Worm (Caenorhabditis elegans) whole organism, midembryonic: ENCODE data around the gene flp-28.
A peak's percentile ranks its signal among the peaks of the same experiment; 100 is the strongest.

Experiments
- T22C8.4 ChIP-seq: fragments of 200-800 bp; sonication (Bioruptor generic); IDR thresholded peaks from 2 replicates; pipeline ENCODE4 v1.3.6; 2022; ENCODE audit warnings: missing genetic modification characterization, missing compliant biosample characterization
- cog-1 ChIP-seq: sonication (generic microtip); optimal IDR thresholded peaks from 2 replicates; lab custom pipeline; 2016; ENCODE audit warnings: missing genetic modification characterization, missing compliant biosample characterization
- flt-1 ChIP-seq: fragments of 200-800 bp; sonication (Bioruptor generic); IDR thresholded peaks from 2 replicates; pipeline ENCODE4 v1.3.6; 2022; ENCODE audit warnings: missing genetic modification characterization, missing compliant biosample characterization
- klf-2 ChIP-seq: fragments of 200-800 bp; sonication (Bioruptor generic); conservative IDR thresholded peaks from 2 replicates; pipeline ENCODE4 v1.3.6; 2022; ENCODE audit warnings: missing genetic modification reagents, missing genetic modification characterization, missing compliant biosample characterization
- med-1 ChIP-seq: sonication (generic microtip); optimal IDR thresholded peaks from 2 replicates; lab custom pipeline; 2017; ENCODE audit warnings: missing genetic modification characterization, mild to moderate bottlenecking, missing compliant biosample characterization, antibody characterized with exemption, missing genetic modification reagents; ENCODE audit not compliant: insufficient read depth
- ref-1 ChIP-seq: fragments of 200-800 bp; sonication (Bioruptor generic); conservative IDR thresholded peaks from 2 replicates; pipeline ENCODE4 v1.3.6; 2022; ENCODE audit warnings: missing genetic modification reagents, missing genetic modification characterization, missing compliant biosample characterization
- tab-1 ChIP-seq: fragments of 200-800 bp; sonication (Bioruptor generic); IDR thresholded peaks from 2 replicates; pipeline ENCODE4 v1.3.6; 2022; ENCODE audit warnings: missing genetic modification characterization, missing compliant biosample characterization
- ztf-23 ChIP-seq: fragments of 200-800 bp; sonication (Bioruptor generic); IDR thresholded peaks from 2 replicates; pipeline ENCODE4 v1.3.6; 2022; ENCODE audit warnings: missing genetic modification reagents, missing genetic modification characterization, missing compliant biosample characterization
- ztf-29 ChIP-seq: fragments of 200-800 bp; sonication (Bioruptor generic); IDR thresholded peaks from 2 replicates; pipeline ENCODE4 v1.3.6; 2022; ENCODE audit warnings: missing genetic modification reagents, missing genetic modification characterization, missing compliant biosample characterization

The flp-28 gene

DNA sequence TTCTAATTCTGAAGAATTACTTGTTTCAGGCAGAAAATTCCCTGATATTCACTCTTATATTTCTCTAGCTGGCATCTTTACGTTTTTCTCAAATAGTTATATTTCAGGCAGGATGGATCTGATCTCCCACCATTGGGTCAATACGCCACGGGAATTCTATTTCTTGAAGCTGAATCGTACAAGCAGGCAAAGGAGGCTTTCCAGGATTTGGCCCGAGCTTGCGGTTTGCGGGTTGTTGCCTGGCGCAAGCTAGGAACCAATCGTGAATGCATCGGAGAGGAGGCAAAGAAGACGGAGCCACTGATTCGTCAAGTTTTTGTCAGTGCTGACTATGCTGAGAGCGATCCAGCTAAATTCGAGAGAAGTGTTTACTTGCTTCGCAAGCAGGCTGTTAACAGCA is 2.7 kb downstream of the flp-28 start:
- TF ChIP-seq tab-1 (GFP tag; lab: Robert Waterston, UW) (no peak), ztf-29 (GFP tag; lab: Robert Waterston, UW) (no peak), flt-1 (no peak), med-1 (GFP tag; lab: Kevin White, UChicago) (no peak), ref-1 (GFP tag; lab: Robert Waterston, UW) (no peak), T22C8.4 (GFP tag; lab: Robert Waterston, UW) (no peak), ztf-23 (no peak), klf-2 (no peak)

DNA sequence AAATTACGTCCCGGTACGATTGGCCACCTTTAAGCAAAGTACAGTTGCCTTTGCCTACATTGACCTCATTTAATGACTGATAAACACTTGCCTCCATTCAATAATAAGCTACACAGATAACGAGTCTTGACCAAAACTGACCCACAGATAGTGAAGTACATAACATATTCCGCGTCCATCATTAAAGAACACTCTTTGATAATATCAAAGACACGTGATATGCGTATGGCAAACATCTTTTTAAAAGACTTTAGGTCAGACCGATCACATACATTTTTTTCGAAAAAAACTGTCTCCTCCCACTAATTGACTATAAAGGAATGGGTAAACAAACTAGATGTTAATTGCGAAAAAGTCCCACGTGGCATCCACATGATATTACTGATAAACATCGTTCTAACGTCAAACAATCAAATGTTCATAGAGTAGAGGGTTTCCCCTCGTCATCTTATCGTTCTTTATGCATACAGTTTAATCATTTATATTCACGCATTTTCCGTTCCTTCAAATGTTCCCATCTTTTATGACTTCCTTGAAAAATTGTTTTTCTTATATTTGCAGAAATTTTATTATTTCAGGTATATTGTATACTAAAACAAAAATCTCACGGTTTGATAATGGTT is 3.6 kb downstream of the flp-28 start, which contains the start of gene W07E11.1:
TSS of gene W07E11.1 (plus strand) at position 573 of the 623 bp plus-strand sequence.
- no peak for TF ChIP-seq ztf-23
- no peak for TF ChIP-seq cog-1
- TF ChIP-seq ztf-29 (GFP tag; lab: Robert Waterston, UW) = no peak
- TF ChIP-seq ref-1 (GFP tag; lab: Robert Waterston, UW) = no peak
- no peak for TF ChIP-seq klf-2
- no peak for TF ChIP-seq med-1 (GFP tag; lab: Kevin White, UChicago)
- TF ChIP-seq tab-1 (GFP tag; lab: Robert Waterston, UW) = no peak
- TF ChIP-seq T22C8.4 (GFP tag; lab: Robert Waterston, UW) = no peak
- no peak for TF ChIP-seq flt-1

DNA sequence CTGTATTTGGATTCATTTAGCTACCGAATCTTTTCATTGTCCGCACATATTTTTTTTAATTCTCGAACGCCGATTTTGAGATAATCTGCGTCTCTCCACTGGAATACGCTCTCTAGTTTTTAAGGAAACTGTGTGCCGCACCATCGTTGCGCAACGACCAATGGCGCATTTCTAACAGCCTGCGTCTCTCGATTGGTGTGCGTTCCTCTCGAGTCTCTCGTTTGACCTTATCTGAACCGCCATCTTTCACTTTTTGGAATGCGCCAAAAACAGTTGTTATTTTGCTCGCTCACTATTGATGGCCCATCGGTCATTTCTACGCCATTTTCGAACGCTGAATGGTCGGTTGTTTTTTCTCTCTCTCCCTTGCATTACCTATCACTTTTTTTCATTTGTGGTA is 4.5 kb downstream of the flp-28 start:
- TF ChIP-seq tab-1 (GFP tag; lab: Robert Waterston, UW) = no peak
- no peak for TF ChIP-seq klf-2
- TF ChIP-seq med-1 (GFP tag; lab: Kevin White, UChicago) = no peak
- no peak for TF ChIP-seq ztf-29 (GFP tag; lab: Robert Waterston, UW)
- no peak for TF ChIP-seq T22C8.4 (GFP tag; lab: Robert Waterston, UW)
- no peak for TF ChIP-seq flt-1
- TF ChIP-seq ref-1 (GFP tag; lab: Robert Waterston, UW) = no peak
- no peak for TF ChIP-seq ztf-23
- TF ChIP-seq cog-1 = no peak

DNA sequence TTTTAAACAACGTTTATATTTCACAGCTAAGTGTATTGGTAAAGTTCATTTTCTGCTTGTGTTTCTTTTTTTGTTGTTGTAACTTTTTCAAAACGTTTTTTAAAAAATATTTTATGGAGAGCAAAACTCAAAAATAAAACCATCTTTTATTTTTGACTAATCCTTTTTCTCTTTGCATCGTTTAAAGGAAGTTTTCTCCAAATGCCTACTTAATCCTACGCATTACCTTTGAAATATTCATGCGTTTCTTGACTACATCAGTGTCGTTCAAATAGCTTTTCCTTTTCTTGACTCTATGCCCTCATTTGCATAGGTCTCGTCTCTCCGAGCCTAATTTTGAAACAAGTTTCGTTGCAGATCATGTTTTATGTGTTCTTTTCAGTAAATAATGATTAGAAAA is 6.7 kb downstream of the flp-28 start:
- TF ChIP-seq ref-1 (GFP tag; lab: Robert Waterston, UW) (no peak), ztf-23 (no peak), klf-2 (no peak), T22C8.4 (GFP tag; lab: Robert Waterston, UW) (no peak)

DNA sequence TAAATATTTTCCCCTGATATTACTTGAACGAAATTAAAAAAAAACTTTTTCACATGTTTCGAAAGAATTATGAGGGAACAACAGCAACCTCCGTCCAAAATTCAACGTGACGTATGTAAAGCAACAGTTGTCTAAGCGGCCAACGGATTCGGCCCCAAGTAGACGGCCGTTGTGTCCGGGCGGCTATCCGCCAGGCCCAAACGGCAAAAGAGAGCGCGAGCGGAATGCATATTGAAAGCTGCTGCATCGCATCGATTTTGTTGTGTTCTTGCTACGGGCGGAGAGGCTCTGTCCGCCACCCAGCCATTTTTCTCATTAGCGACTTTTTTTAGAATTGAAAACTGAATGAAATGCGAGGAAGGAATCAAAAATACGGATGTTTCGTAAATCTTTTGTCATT is 8.5 kb downstream of the flp-28 start:
- TF ChIP-seq med-1 (GFP tag; lab: Kevin White, UChicago) = no peak

DNA sequence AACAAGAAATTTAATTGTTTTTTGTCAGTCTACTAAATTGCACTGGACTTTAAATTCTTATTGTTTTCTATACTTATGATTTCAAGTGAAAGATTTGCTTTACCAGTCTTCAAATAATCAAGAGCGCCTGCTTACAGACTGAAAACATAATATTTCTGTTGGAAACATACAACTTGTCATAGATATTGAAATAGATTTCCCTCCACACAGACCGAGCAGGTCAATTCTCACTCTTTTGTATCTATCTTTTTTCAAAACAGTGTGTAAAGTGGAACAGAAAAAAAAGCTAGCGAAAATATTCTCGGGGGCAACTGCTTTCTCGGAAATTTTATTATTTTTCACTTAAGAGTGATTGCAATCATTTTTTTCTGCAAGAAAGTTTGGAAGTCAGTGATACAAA is 9.1 kb downstream of the flp-28 start:
- TF ChIP-seq cog-1 (no peak), tab-1 (GFP tag; lab: Robert Waterston, UW) (no peak), klf-2 (no peak), med-1 (GFP tag; lab: Kevin White, UChicago) (no peak), ztf-29 (GFP tag; lab: Robert Waterston, UW) (no peak), ref-1 (GFP tag; lab: Robert Waterston, UW) (no peak)

DNA sequence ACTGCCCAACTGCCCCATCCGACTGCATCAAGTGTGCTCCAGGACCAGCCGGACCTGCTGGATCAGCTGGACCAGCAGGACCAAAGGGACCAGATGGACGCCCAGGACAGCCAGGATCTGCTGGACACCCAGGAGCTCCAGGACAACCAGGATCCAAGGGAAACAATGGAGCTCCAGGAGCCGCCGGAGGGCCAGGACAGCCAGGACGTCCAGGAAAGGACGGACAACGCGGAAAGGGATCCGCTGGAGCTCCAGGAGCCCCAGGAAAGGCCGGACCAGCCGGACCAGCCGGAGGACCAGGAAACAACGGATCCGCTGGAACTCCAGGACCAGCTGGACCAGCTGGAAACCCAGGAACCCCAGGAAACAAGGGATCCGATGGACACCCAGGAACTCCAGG is 9.7 kb downstream of the flp-28 start:
- TF ChIP-seq ztf-29 (GFP tag; lab: Robert Waterston, UW) (no peak), ztf-23 (peak; percentile 38; the same call in 1 of the 2 replicates)

DNA sequence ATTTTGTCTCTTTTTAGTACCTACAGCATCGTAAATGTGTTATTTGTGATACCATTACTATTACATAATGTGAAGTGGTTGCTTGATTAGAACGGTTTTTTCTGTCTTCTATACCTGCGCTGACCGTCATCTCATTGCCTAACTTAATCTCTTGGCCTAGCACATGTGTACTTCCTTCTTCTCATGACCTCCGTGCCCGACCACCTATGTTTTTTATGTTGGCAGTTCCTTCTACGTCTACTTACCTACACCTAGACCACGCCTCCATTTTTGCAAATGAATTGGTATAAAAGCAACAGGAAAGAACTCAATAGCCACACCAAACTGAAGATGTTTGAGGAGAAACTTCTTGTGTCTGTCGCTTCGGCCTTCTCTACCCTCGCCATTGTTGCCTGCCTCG is 10.5 kb downstream of the flp-28 start, which contains the start of gene col-176:
TSS of gene col-176 (plus strand) at position 301 of the 400 bp plus-strand sequence.
- TF ChIP-seq ztf-29 (GFP tag; lab: Robert Waterston, UW) (no peak), T22C8.4 (GFP tag; lab: Robert Waterston, UW) (no peak), med-1 (GFP tag; lab: Kevin White, UChicago) (no peak), flt-1 (no peak), cog-1 (no peak), ref-1 (GFP tag; lab: Robert Waterston, UW) (no peak), tab-1 (GFP tag; lab: Robert Waterston, UW) (no peak), ztf-23 (no peak), klf-2 (no peak)

DNA sequence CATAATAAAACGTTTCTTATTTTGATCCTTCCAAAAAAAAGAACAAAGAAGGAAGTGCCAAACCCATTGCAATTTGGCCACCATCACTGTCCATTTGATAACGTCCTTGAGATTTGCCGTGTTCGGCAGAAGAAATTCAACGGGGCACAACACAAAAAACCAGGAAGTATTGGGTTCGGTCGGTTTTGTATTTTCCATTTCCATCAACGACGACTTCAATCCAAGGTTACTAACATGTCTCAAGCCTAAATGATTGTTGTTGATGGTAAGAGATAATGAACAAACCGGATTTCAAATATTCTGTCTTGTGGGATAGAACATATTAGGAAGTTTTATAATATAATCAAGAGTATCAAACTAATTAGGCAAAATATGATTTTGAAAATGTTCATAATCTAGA is 11.4 kb downstream of the flp-28 start:
- no peak for TF ChIP-seq flt-1
- no peak for TF ChIP-seq tab-1 (GFP tag; lab: Robert Waterston, UW)
- no peak for TF ChIP-seq med-1 (GFP tag; lab: Kevin White, UChicago)
- TF ChIP-seq cog-1 = no peak
- TF ChIP-seq ztf-23 = no peak
- no peak for TF ChIP-seq ztf-29 (GFP tag; lab: Robert Waterston, UW)
- no peak for TF ChIP-seq ref-1 (GFP tag; lab: Robert Waterston, UW)
- TF ChIP-seq T22C8.4 (GFP tag; lab: Robert Waterston, UW) = no peak
- no peak for TF ChIP-seq klf-2

DNA sequence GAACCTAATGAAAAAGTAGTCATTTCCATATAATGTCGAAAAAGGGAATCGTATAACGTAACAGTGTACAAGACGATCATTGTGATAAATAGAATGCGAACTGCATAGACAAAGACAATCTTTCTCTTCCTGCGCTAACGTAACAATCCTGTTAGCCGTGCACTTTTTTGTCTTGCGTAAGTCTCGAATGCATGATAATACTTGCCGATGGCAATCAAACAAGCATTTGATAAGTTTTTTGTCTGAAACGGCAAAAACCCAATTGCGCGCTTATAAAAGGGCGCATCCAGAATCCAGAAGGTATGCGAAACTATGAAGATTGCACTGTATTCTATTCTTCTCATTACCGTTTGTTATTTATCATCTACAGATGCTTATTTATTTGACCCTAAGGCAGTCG is 12.8 kb downstream of the flp-28 start, which contains the start of gene dao-4:
TSS of gene dao-4 (plus strand) at position 301 of the 400 bp plus-strand sequence.
- TF ChIP-seq cog-1 (no peak), ref-1 (GFP tag; lab: Robert Waterston, UW) (no peak), T22C8.4 (GFP tag; lab: Robert Waterston, UW) (no peak), ztf-29 (GFP tag; lab: Robert Waterston, UW) (no peak), flt-1 (no peak), med-1 (GFP tag; lab: Kevin White, UChicago) (no peak), klf-2 (no peak), tab-1 (GFP tag; lab: Robert Waterston, UW) (no peak)

DNA sequence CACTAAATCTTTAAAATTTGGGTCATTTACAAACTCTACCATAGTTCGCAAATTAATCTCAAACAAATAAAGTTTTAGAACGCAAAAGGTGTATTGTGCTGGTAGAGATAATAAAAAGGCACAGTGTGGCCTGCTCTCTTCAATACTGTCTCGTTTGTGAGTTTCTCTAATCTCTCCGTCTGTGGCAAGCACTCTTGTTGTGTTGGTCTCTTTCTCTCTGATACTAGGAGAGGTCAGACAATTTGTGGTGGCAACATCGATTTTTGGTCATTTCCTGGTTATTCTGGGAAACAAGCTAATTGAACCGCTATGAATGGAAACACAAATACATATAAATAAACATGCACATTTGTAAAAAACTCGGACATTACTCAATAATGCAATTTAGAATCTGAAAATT is 13.5 kb downstream of the flp-28 start, which contains the start of gene ZC373.5:
TSS of gene ZC373.5 (minus strand) at position 159 of the 400 bp plus-strand sequence.
- TF ChIP-seq klf-2 (no peak), tab-1 (GFP tag; lab: Robert Waterston, UW) (no peak), ztf-23 (no peak), med-1 (GFP tag; lab: Kevin White, UChicago) (no peak), ref-1 (GFP tag; lab: Robert Waterston, UW) (no peak)
